Fruit fly (Drosophila melanogaster): ENCODE data around the gene mh.

mh gene

dm6 chrX:15475367-15475789, at the start of gene mh:
mh (minus strand) TSS chrX:15475400.
- TF ChIP-seq Dfd (GFP tag; optimal IDR thresholded peaks at IDR 0.05) = no peak
- no peak for TF ChIP-seq dsf (GFP tag; optimal IDR thresholded peaks at IDR 0.05; ENCODE audit: borderline replicate concordance)
- no peak for TF ChIP-seq CrebA (GFP tag; optimal IDR thresholded peaks at IDR 0.05; ENCODE audit: borderline replicate concordance)
- no peak for TF ChIP-seq Mio (GFP tag; optimal IDR thresholded peaks at IDR 0.05)
- no peak for TF ChIP-seq Rel (GFP tag; optimal IDR thresholded peaks at IDR 0.05)
- no peak for TF ChIP-seq Rel (tag; optimal IDR thresholded peaks at IDR 0.05)
- no peak for TF ChIP-seq dl (GFP tag; optimal IDR thresholded peaks at IDR 0.05; ENCODE audit: insufficient read depth in 1 of 2, partially characterized antibody in 2 of 2)
- TF ChIP-seq sv (GFP tag; optimal IDR thresholded peaks at IDR 0.05) = no peak
- no peak for TF ChIP-seq HLH106 (tag; optimal IDR thresholded peaks at IDR 0.05)
- no peak for TF ChIP-seq sage (GFP tag; optimal IDR thresholded peaks at IDR 0.05)
- TF ChIP-seq fru (GFP tag; optimal IDR thresholded peaks at IDR 0.05) = no peak

- peak; percentile 10 for TF ChIP-seq rgr (GFP tag; optimal IDR thresholded peaks at IDR 0.05)
- TF ChIP-seq foxo (GFP tag; optimal IDR thresholded peaks at IDR 0.05) = peak in 1 of 2 experiments; percentile 34
- no peak for TF ChIP-seq Hr83 (GFP tag; optimal IDR thresholded peaks at IDR 0.05; ENCODE audit: poor library complexity, severe bottlenecking)
- no peak for TF ChIP-seq dl (GFP tag; optimal IDR thresholded peaks at IDR 0.05; ENCODE audit: insufficient read depth in 1 of 2, partially characterized antibody in 2 of 2)
- no peak for TF ChIP-seq Rel (GFP tag; optimal IDR thresholded peaks at IDR 0.05)
- peak; percentile 49 for TF ChIP-seq Rel (tag; optimal IDR thresholded peaks at IDR 0.05)
These were observed 47.4 kb upstream of the mh start for dm6 chrX:15522426-15523153.

dm6 chrX:15511399-15511798, 36.2 kb upstream of the mh start:
- TF ChIP-seq lola (GFP tag; optimal IDR thresholded peaks at IDR 0.05) = no peak
- TF ChIP-seq dl (GFP tag; optimal IDR thresholded peaks at IDR 0.05; ENCODE audit: insufficient read depth in 1 of 2, partially characterized antibody in 2 of 2) = no peak
- peak; percentile 41 for TF ChIP-seq fru (GFP tag; optimal IDR thresholded peaks at IDR 0.05)
- no peak for TF ChIP-seq Vsx2 (GFP tag; optimal IDR thresholded peaks at IDR 0.05; ENCODE audit: partially characterized antibody)
- TF ChIP-seq pan (optimal IDR thresholded peaks at IDR 0.05) = no peak
- no peak for TF ChIP-seq CrebA (GFP tag; optimal IDR thresholded peaks at IDR 0.05; ENCODE audit: borderline replicate concordance)
- TF ChIP-seq Jra (GFP tag; optimal IDR thresholded peaks at IDR 0.05) = no peak
- no peak for TF ChIP-seq HLH106 (tag; optimal IDR thresholded peaks at IDR 0.05)
- no peak for TF ChIP-seq Abd-B (GFP tag; optimal IDR thresholded peaks at IDR 0.05)
- TF ChIP-seq Mio (GFP tag; optimal IDR thresholded peaks at IDR 0.05) = no peak
- no peak for TF ChIP-seq sv (GFP tag; optimal IDR thresholded peaks at IDR 0.05)
- TF ChIP-seq CG32264 (GFP tag; optimal IDR thresholded peaks at IDR 0.05) = no peak
- no peak for TF ChIP-seq woc (GFP tag; optimal IDR thresholded peaks at IDR 0.05)
- TF ChIP-seq Hr78 (GFP tag; optimal IDR thresholded peaks at IDR 0.05) = no peak
- no peak for TF ChIP-seq dsf (GFP tag; optimal IDR thresholded peaks at IDR 0.05; ENCODE audit: borderline replicate concordance)
- peak; percentile 22 for TF ChIP-seq Myc (optimal IDR thresholded peaks at IDR 0.05)
- TF ChIP-seq usp (GFP tag; optimal IDR thresholded peaks at IDR 0.05) = no peak
- no peak for TF ChIP-seq CG9705 (GFP tag; optimal IDR thresholded peaks at IDR 0.05)
- no peak for TF ChIP-seq jim (GFP tag; optimal IDR thresholded peaks at IDR 0.05)
- no peak for TF ChIP-seq Rel (GFP tag; optimal IDR thresholded peaks at IDR 0.05)
- TF ChIP-seq Rel (tag; optimal IDR thresholded peaks at IDR 0.05) = no peak
- peak; percentile 9 for TF ChIP-seq N (GFP tag; optimal IDR thresholded peaks at IDR 0.05)
- no peak for TF ChIP-seq tai (GFP tag; optimal IDR thresholded peaks at IDR 0.05)
- TF ChIP-seq brk (GFP tag; optimal IDR thresholded peaks at IDR 0.05) = no peak
- TF ChIP-seq h (GFP tag; optimal IDR thresholded peaks at IDR 0.05) = peak; percentile 75
- TF ChIP-seq GATAd (GFP tag; optimal IDR thresholded peaks at IDR 0.05) = no peak
- no peak for TF ChIP-seq Dfd (GFP tag; optimal IDR thresholded peaks at IDR 0.05)
- no peak for TF ChIP-seq Hr83 (GFP tag; optimal IDR thresholded peaks at IDR 0.05; ENCODE audit: poor library complexity, severe bottlenecking)
- TF ChIP-seq sage (GFP tag; optimal IDR thresholded peaks at IDR 0.05) = peak; percentile 10
- TF ChIP-seq Dif (GFP tag; optimal IDR thresholded peaks at IDR 0.05; ENCODE audit: partially characterized antibody) = no peak
- peak; percentile 50 for TF ChIP-seq OdsH (GFP tag; optimal IDR thresholded peaks at IDR 0.05)
- TF ChIP-seq psq (GFP tag; optimal IDR thresholded peaks at IDR 0.05) = peak; percentile 48
- peak in 1 of 2 experiments; percentile 68 for TF ChIP-seq foxo (GFP tag; optimal IDR thresholded peaks at IDR 0.05)
- no peak for TF ChIP-seq Hnf4 (GFP tag; optimal IDR thresholded peaks at IDR 0.05)
- peak; percentile 35 for TF ChIP-seq br (GFP tag; optimal IDR thresholded peaks at IDR 0.05)
- peak; percentile 52 for TF ChIP-seq rgr (GFP tag; optimal IDR thresholded peaks at IDR 0.05)
- TF ChIP-seq ey (GFP tag; optimal IDR thresholded peaks at IDR 0.05) = peak; percentile 57
- TF ChIP-seq dmrt93B (GFP tag; optimal IDR thresholded peaks at IDR 0.05) = no peak
- TF ChIP-seq Sp1 (GFP tag; optimal IDR thresholded peaks at IDR 0.05) = peak; percentile 0

Data from whole organism, wandering third instar larva.